Fruit fly (Drosophila melanogaster) whole organism, embryonic: Measurements from ENCODE around the gene CG3529.
A peak's percentile ranks its signal among the peaks of the same experiment; 100 is the strongest.

Experiments
- CG10366 ChIP-seq: fragments of 200-800 bp; sonication (Bioruptor generic); IDR thresholded peaks from 2 replicates; pipeline ENCODE4 v1.3.6; 2022; ENCODE audit warnings: missing biosample characterization, missing genetic modification characterization
- CG12659 ChIP-seq: fragments of 200-800 bp; sonication (Bioruptor generic); optimal IDR thresholded peaks from 3 replicates; lab custom pipeline; 2017; ENCODE audit warnings: mild to moderate bottlenecking, missing biosample characterization, missing genetic modification reagents, missing genetic modification characterization
- CG13424 ChIP-seq: fragments of 200-800 bp; sonication (Bioruptor generic); optimal IDR thresholded peaks from 2 replicates; lab custom pipeline; 2019; ENCODE audit warnings: missing biosample characterization, mild to moderate bottlenecking, missing genetic modification characterization, moderate library complexity
- CG14014 ChIP-seq: fragments of 200-800 bp; sonication (Bioruptor generic); IDR thresholded peaks from 2 replicates; pipeline ENCODE4 v1.3.6; 2022; ENCODE audit warnings: missing biosample characterization, missing genetic modification characterization
- CG16779 ChIP-seq: fragments of 200-800 bp; sonication (Bioruptor generic); IDR thresholded peaks from 2 replicates; pipeline ENCODE4 v1.3.6; 2022; ENCODE audit warnings: missing biosample characterization, missing genetic modification characterization
- CG16815 ChIP-seq: fragments of 200-800 bp; sonication (Bioruptor generic); optimal IDR thresholded peaks from 3 replicates; lab custom pipeline; 2017; ENCODE audit warnings: missing biosample characterization, mild to moderate bottlenecking, missing genetic modification characterization
- CG6272 ChIP-seq: fragments of 200-800 bp; sonication (Bioruptor generic); IDR thresholded peaks from 2 replicates; pipeline ENCODE4 v1.3.6; 2022; ENCODE audit warnings: missing biosample characterization, missing genetic modification characterization
- CG6854 ChIP-seq: fragments of 200-800 bp; sonication (Bioruptor generic); optimal IDR thresholded peaks from 3 replicates; lab custom pipeline; 2017; ENCODE audit warnings: missing biosample characterization, mild to moderate bottlenecking, missing genetic modification characterization
- CG7357 ChIP-seq: fragments of 200-800 bp; sonication (Bioruptor generic); IDR thresholded peaks from 3 replicates; pipeline ENCODE4 v1.3.6; 2022; ENCODE audit warnings: missing biosample characterization, missing genetic modification characterization
- CG8089 ChIP-seq: fragments of 200-800 bp; sonication (Bioruptor generic); optimal IDR thresholded peaks from 3 replicates; lab custom pipeline; 2016; ENCODE audit warnings: missing biosample characterization, missing genetic modification characterization
- CrebB ChIP-seq: fragments of 200-800 bp; sonication (Bioruptor generic); optimal IDR thresholded peaks from 3 replicates; lab custom pipeline; 2018; ENCODE audit warnings: missing biosample characterization, mild to moderate bottlenecking, missing genetic modification characterization
- D19A ChIP-seq: fragments of 200-800 bp; optimal IDR thresholded peaks from 3 replicates; lab custom pipeline; 2019; ENCODE audit warnings: missing biosample characterization, mild to moderate bottlenecking, missing genetic modification characterization, moderate library complexity
- Dbx ChIP-seq: fragments of 200-800 bp; sonication (Bioruptor generic); IDR thresholded peaks from 3 replicates; pipeline ENCODE4 v1.3.6; 2022; ENCODE audit warnings: missing biosample characterization, missing genetic modification characterization
- ERR ChIP-seq: fragments of 200-800 bp; sonication (Bioruptor generic); optimal IDR thresholded peaks from 2 replicates; lab custom pipeline; 2016; ENCODE audit warnings: missing biosample characterization, missing genetic modification characterization
- Fer3 ChIP-seq: fragments of 200-800 bp; sonication (Bioruptor generic); optimal IDR thresholded peaks from 2 replicates; lab custom pipeline; 2018; ENCODE audit warnings: missing biosample characterization, mild to moderate bottlenecking, missing genetic modification characterization, moderate library complexity
- H15 ChIP-seq: fragments of 200-800 bp; sonication (Bioruptor generic); IDR thresholded peaks from 3 replicates; pipeline ENCODE4 v1.3.6; 2022; ENCODE audit warnings: missing biosample characterization, missing genetic modification characterization
- H2.0 ChIP-seq: fragments of 200-800 bp; sonication (Bioruptor generic); IDR thresholded peaks from 2 replicates; pipeline ENCODE4 v1.3.6; 2022; ENCODE audit warnings: missing biosample characterization, missing genetic modification characterization
- HHEX ChIP-seq: fragments of 200-800 bp; sonication (Bioruptor generic); optimal IDR thresholded peaks from 3 replicates; lab custom pipeline; 2017; ENCODE audit warnings: missing biosample characterization, mild to moderate bottlenecking, missing genetic modification characterization, missing genetic modification reagents
- HLH3B ChIP-seq: fragments of 200-800 bp; sonication (Bioruptor generic); IDR thresholded peaks from 2 replicates; pipeline ENCODE4 v1.3.6; 2022; ENCODE audit warnings: missing biosample characterization, missing genetic modification characterization
- HLHmδ ChIP-seq: fragments of 200-800 bp; sonication (Bioruptor generic); optimal IDR thresholded peaks from 2 replicates; lab custom pipeline; 2018; ENCODE audit warnings: missing biosample characterization, mild to moderate bottlenecking, missing genetic modification characterization, moderate library complexity
- Hr39 ChIP-seq: fragments of >200 bp; optimal IDR thresholded peaks from 2 replicates; lab custom pipeline; 2017
- Hr51 ChIP-seq, 2 experiments: fragments of 200-800 bp; sonication (Bioruptor generic); optimal IDR thresholded peaks; 2 replicates in 1 of 2; 3 replicates in 1 of 2; lab custom pipeline; 2016 to 2018; ENCODE audit warnings: missing biosample characterization in 2 of 2, missing genetic modification characterization in 2 of 2, mild to moderate bottlenecking in 1 of 2, moderate library complexity in 1 of 2
- Hr78 ChIP-seq, 2 experiments: fragments of 200-800 bp in 1 of 2; fragments of >200 bp in 1 of 2; sonication (Bioruptor generic) in 1 of 2; optimal IDR thresholded peaks; 2 replicates each; lab custom pipeline; 2017 to 2019; ENCODE audit warnings: missing biosample characterization in 2 of 2, missing genetic modification characterization in 2 of 2, mild to moderate bottlenecking in 1 of 2, moderate library complexity in 1 of 2
- MBD-R2 ChIP-seq: fragments of 200-800 bp; sonication (Bioruptor generic); IDR thresholded peaks from 2 replicates; pipeline ENCODE4 v1.3.6; 2022; ENCODE audit warnings: missing biosample characterization, missing genetic modification characterization
- Meics ChIP-seq: fragments of 200-800 bp; sonication (Bioruptor generic); optimal IDR thresholded peaks from 2 replicates; lab custom pipeline; 2017; ENCODE audit warnings: missing biosample characterization, mild to moderate bottlenecking, missing genetic modification characterization
- Mes4 ChIP-seq: fragments of 200-800 bp; sonication (Bioruptor generic); optimal IDR thresholded peaks from 2 replicates; lab custom pipeline; 2016; ENCODE audit warnings: missing biosample characterization, missing genetic modification characterization
- NK7.1 ChIP-seq: fragments of 200-800 bp; sonication (Bioruptor generic); optimal IDR thresholded peaks from 3 replicates; lab custom pipeline; 2016; ENCODE audit warnings: missing biosample characterization, missing genetic modification characterization
- Neu2 ChIP-seq: fragments of 200-800 bp; sonication (Bioruptor generic); optimal IDR thresholded peaks from 3 replicates; lab custom pipeline; 2016; ENCODE audit warnings: missing biosample characterization, missing genetic modification characterization, borderline replicate concordance
- NfI ChIP-seq: fragments of 200-800 bp; sonication (Bioruptor generic); optimal IDR thresholded peaks from 3 replicates; lab custom pipeline; 2018; ENCODE audit warnings: missing biosample characterization, mild to moderate bottlenecking, missing genetic modification characterization, moderate library complexity
- Oaz ChIP-seq: fragments of 200-800 bp; sonication (Bioruptor generic); IDR thresholded peaks from 2 replicates; pipeline ENCODE4 v1.3.6; 2022; ENCODE audit warnings: missing biosample characterization, missing genetic modification characterization
- Opbp ChIP-seq: fragments of 200-800 bp; sonication (Bioruptor generic); IDR thresholded peaks from 3 replicates; pipeline ENCODE4 v1.3.6; 2022; ENCODE audit warnings: missing biosample characterization, missing genetic modification characterization; ENCODE audit not compliant: partially characterized antibody
- Optix ChIP-seq: fragments of 200-800 bp; sonication (Bioruptor generic); IDR thresholded peaks from 3 replicates; pipeline ENCODE4 v1.3.6; 2022; ENCODE audit warnings: missing biosample characterization, missing genetic modification characterization
- Stat92E ChIP-seq, 3 experiments: fragments of >200 bp in 2 of 3; fragments of 200-800 bp in 1 of 3; sonication (Bioruptor generic) in 1 of 3; optimal IDR thresholded peaks; 2 replicates each; lab custom pipeline; 2017 to 2019; ENCODE audit warnings: missing biosample characterization in 3 of 3, missing genetic modification characterization in 3 of 3, mild to moderate bottlenecking in 1 of 3, moderate library complexity in 1 of 3
- YL-1 ChIP-seq: fragments of 200-800 bp; sonication (Bioruptor generic); optimal IDR thresholded peaks from 3 replicates; lab custom pipeline; 2017; ENCODE audit warnings: missing biosample characterization, mild to moderate bottlenecking, missing genetic modification characterization
- ap ChIP-seq: fragments of 200-800 bp; sonication (Bioruptor generic); IDR thresholded peaks from 2 replicates; pipeline ENCODE4 v1.3.6; 2022; ENCODE audit warnings: missing biosample characterization, missing genetic modification characterization
- bigmax ChIP-seq: fragments of 200-800 bp; sonication (Bioruptor generic); optimal IDR thresholded peaks from 2 replicates; lab custom pipeline; 2018; ENCODE audit warnings: missing biosample characterization, mild to moderate bottlenecking, missing genetic modification characterization
- crol ChIP-seq: fragments of 200-800 bp; sonication (Bioruptor generic); IDR thresholded peaks from 2 replicates; pipeline ENCODE4 v1.3.6; 2022; ENCODE audit warnings: missing biosample characterization, missing genetic modification characterization
- danr ChIP-seq: fragments of 200-800 bp; sonication (Bioruptor generic); IDR thresholded peaks from 2 replicates; pipeline ENCODE4 v1.3.6; 2022; ENCODE audit warnings: missing biosample characterization, missing genetic modification characterization
- gem ChIP-seq: fragments of 200-800 bp; sonication (Bioruptor generic); optimal IDR thresholded peaks from 2 replicates; lab custom pipeline; 2019; ENCODE audit warnings: missing biosample characterization, mild to moderate bottlenecking, missing genetic modification characterization, moderate library complexity
- grau ChIP-seq: fragments of 200-800 bp; optimal IDR thresholded peaks from 3 replicates; lab custom pipeline; 2019; ENCODE audit warnings: missing biosample characterization, mild to moderate bottlenecking, missing genetic modification characterization, moderate library complexity
- gt ChIP-seq: fragments of 200-800 bp; sonication (Bioruptor generic); IDR thresholded peaks from 2 replicates; pipeline ENCODE4 v1.3.6; 2022; ENCODE audit warnings: missing biosample characterization, missing genetic modification characterization
- hb ChIP-seq: fragments of 200-800 bp; sonication (Bioruptor generic); IDR thresholded peaks from 3 replicates; pipeline ENCODE4 v1.3.6; 2022; ENCODE audit warnings: missing biosample characterization, missing genetic modification characterization; ENCODE audit not compliant: partially characterized antibody
- insv ChIP-seq, 2 experiments: fragments of 200-800 bp; sonication (Bioruptor generic); optimal IDR thresholded peaks; 3 replicates each; lab custom pipeline; 2016 to 2018; ENCODE audit warnings: missing biosample characterization in 2 of 2, missing genetic modification characterization in 2 of 2
- sens ChIP-seq: fragments of 200-800 bp; sonication (Bioruptor generic); peaks from one replicate; lab custom pipeline; 2016; ENCODE audit warnings: missing biosample characterization, missing genetic modification characterization
- tap ChIP-seq: fragments of 200-800 bp; optimal IDR thresholded peaks from 3 replicates; lab custom pipeline; 2019; ENCODE audit warnings: missing biosample characterization, mild to moderate bottlenecking, missing genetic modification characterization, moderate library complexity
- vvl ChIP-seq: fragments of 200-800 bp; sonication (Bioruptor generic); IDR thresholded peaks from 2 replicates; pipeline ENCODE4 v1.3.6; 2022; ENCODE audit warnings: missing biosample characterization, missing genetic modification characterization
- zf30C ChIP-seq: fragments of 200-800 bp; sonication (Bioruptor generic); optimal IDR thresholded peaks from 3 replicates; lab custom pipeline; 2018; ENCODE audit warnings: missing biosample characterization, mild to moderate bottlenecking, missing genetic modification characterization
- zfh2 ChIP-seq: fragments of 200-800 bp; sonication (Bioruptor generic); optimal IDR thresholded peaks from 2 replicates; lab custom pipeline; 2016; ENCODE audit warnings: missing biosample characterization, missing genetic modification characterization

Gene CG3529

dm6 chr3L:9461670-9462246, 15.1 kb downstream of the CG3529 start (continued):
- TF ChIP-seq NK7.1 (GFP tag; lab: Kevin White, UChicago) (no peak), HLHmδ (GFP tag; lab: Kevin White, UChicago) (peak; percentile 32), Neu2 (GFP tag; lab: Kevin White, UChicago) (peak; percentile 44), YL-1 (GFP tag; lab: Kevin White, UChicago) (no peak), CG14014 (peak; percentile 46; the same call in 1 of the 2 replicates), zfh2 (GFP tag; lab: Kevin White, UChicago) (peak; percentile 19), CG6854 (GFP tag; lab: Kevin White, UChicago) (no peak), Meics (GFP tag; lab: Kevin White, UChicago) (no peak), hb (no peak), insv (GFP tag; optimal IDR thresholded peaks at IDR 0.05; lab: Kevin White, UChicago) (no peak), Stat92E (GFP tag; optimal IDR thresholded peaks at IDR 0.05; lab: Kevin White, UChicago) (no peak), Opbp (GFP tag; lab: Robert Waterston, UW) (0 out of 3 replicates have a peak, but pooled peaks have one; percentile 30), crol (GFP tag; lab: Robert Waterston, UW) (0 out of 2 replicates have a peak, but pooled peaks have one; percentile 9), HHEX (GFP tag; lab: Kevin White, UChicago) (no peak), CG7357 (peak; percentile 10; the same call in 1 of the 3 replicates), grau (tag; lab: Kevin White, UChicago) (no peak), Oaz (GFP tag; lab: Robert Waterston, UW) (0 out of 2 replicates have a peak, but pooled peaks have one; percentile 19), Optix (GFP tag; lab: Robert Waterston, UW) (no peak), tap (tag; lab: Kevin White, UChicago) (no peak), vvl (GFP tag; lab: Robert Waterston, UW) (no peak; the same call in 1 of the 2 replicates), H2.0 (GFP tag; lab: Robert Waterston, UW) (peak; percentile 51)

DNA sequence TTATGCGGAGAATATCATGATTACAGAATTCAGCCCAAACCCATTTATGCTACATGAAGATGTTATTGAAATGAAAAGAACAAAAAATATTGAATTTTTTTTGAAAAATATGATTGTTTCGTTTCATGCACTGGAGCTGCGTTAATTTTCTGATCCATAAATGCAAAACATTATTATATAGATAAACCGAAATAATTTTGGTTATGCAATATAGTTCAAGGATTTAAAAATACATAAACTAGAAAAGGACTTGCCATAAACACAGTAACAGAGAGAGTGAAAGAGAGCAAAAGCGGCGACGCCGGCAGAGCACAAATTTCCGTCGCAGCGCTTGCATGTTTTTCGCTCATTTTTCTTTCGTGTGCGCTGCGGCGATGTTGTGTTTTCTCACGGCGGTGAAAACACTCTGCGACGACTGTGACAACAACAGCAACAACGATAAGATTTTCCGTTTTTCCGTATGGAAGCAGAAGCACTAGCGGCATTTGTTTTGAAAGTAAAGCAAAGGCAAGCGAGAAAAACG, 15.6 kb downstream of the CG3529 start:
- TF ChIP-seq CG10366 (GFP tag; lab: Robert Waterston, UW) (peak; percentile 63), Hr51 (GFP tag; optimal IDR thresholded peaks at IDR 0.05; lab: Kevin White, UChicago) (peak; percentile 46 to 93), bigmax (no peak), CG6272 (no peak), D19A (peak; percentile 92), CG13424 (tag; lab: Kevin White, UChicago) (peak; percentile 93), sens (GFP tag; lab: Kevin White, UChicago) (peak; percentile 98), gem (peak; percentile 97), CG16815 (GFP tag; lab: Kevin White, UChicago) (peak; percentile 70), H15 (GFP tag; lab: Robert Waterston, UW) (peak; percentile 58; the same call in 1 of the 3 replicates), gt (GFP tag; lab: Robert Waterston, UW) (peak; percentile 58; the same call in 1 of the 2 replicates), MBD-R2 (GFP tag; lab: Robert Waterston, UW) (no peak; the same call in 1 of the 2 replicates), zfh2 (GFP tag; lab: Kevin White, UChicago) (peak; percentile 58), CG12659 (peak; percentile 86), HLH3B (GFP tag; lab: Robert Waterston, UW) (peak; percentile 73), Fer3 (tag; lab: Kevin White, UChicago) (peak; percentile 89), Hr78 (GFP tag; optimal IDR thresholded peaks at IDR 0.05; lab: Kevin White, UChicago) (peak in 1 of 2 experiments; percentile 71), zf30C (GFP tag; lab: Kevin White, UChicago) (no peak), NfI (GFP tag; lab: Kevin White, UChicago) (peak; percentile 81), ap (GFP tag; lab: Robert Waterston, UW) (peak; percentile 40; the same call in 1 of the 2 replicates), CG8089 (GFP tag; lab: Kevin White, UChicago) (peak; percentile 29), CrebB (tag; lab: Kevin White, UChicago) (peak; percentile 80), Dbx (GFP tag; lab: Robert Waterston, UW) (peak; percentile 74; the same call in 2 of the 3 replicates), danr (GFP tag; lab: Robert Waterston, UW) (no peak), ERR (GFP tag; lab: Kevin White, UChicago) (peak; percentile 67), Mes4 (GFP tag; lab: Kevin White, UChicago) (peak; percentile 65), Hr39 (lab: Kevin White, UChicago) (no peak), CG16779 (no peak), H2.0 (GFP tag; lab: Robert Waterston, UW) (peak; percentile 65)
